Worm (Caenorhabditis elegans) whole organism, L4/young adult: ENCODE measurements around the gene F13A2.10.
"Not testable (repeated sequence)": the region's sequence is repeated elsewhere in the genome, so short reads cannot be mapped to it uniquely, and the experiment has no call there.

Experiments
- W03F9.2 ChIP-seq: fragments of 150-350 bp; optimal IDR thresholded peaks from 2 replicates; lab custom pipeline; 2014; ENCODE audit warnings: missing biosample characterization, missing genetic modification characterization
- him-1 ChIP-seq: sonication (generic microtip); optimal IDR thresholded peaks from 2 replicates; lab custom pipeline; 2016; ENCODE audit warnings: missing genotype, missing genetic modification reagents, missing genetic modification characterization, missing compliant biosample characterization

DNA sequence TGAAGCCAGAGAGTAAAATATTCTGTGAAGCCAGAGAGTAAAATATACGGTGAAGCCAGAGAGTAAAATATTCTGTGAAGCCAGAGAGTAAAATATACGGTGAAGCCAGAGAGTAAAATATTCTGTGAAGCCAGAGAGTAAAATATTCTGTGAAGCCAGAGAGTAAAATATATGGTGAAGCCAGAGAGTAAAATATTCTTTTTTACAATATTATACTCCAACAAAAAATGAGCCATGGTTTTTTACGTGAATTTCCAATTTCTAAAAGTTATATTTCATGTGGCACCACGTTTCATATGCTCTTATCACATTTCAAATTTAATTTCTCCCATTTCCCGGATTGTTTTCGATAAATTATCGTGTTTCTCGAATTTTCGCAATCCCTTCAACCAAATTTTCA, 49.6 kb downstream of the F13A2.10 start, which contains the start of gene irld-1:
- not testable (repeated sequence) for TF ChIP-seq W03F9.2, him-1 (tag; lab: Kevin White, UChicago)
